Fruit fly (Drosophila melanogaster): ENCODE data around the gene DIP-gamma.

Gene DIP-gamma

DNA sequence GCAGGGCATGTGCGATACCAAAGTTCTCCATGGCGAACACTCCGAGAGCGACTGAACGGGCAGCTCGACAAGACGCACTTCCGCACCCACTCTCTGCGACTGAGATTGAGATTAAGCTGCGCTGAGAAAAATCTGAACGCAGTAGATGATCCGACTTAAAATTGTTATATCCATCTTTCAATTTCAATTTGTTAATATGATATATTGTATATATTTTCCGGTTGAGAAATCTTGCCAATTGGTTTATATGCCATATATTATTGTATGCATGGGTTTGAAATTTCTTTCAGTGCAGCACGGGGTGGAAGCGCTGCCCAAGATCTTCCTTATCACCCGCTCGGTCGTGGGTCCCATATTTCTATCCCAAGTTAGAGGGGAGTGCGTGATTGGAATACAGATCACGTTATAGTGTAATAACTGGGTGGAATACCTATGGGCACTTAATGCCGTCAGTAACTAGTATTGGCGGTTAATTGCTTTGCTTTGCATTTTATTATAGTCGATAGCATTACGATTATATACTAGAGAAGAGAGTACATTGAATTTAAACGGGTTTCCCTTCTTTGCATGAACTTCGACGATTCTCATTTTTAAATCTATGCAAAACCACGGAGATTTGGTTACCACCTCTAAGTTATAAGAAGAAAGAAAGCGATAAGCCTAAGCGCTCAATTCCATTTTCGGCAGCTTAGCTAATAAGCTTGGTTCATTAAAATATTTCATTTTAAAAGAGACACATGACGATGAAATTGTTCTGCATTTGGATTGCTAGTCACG lies 89.9 kb downstream of the DIP-gamma start, which contains the start of the genes Nepl19 and Nepl20 (continued):
- TF ChIP-seq Dp (GFP tag; optimal IDR thresholded peaks at IDR 0.05) (no peak), CG10209 (GFP tag; optimal IDR thresholded peaks at IDR 0.05) (peak; percentile 73), NFAT (GFP tag; IDR thresholded peaks at IDR 0.05) (peak; percentile 46; the same call in 1 of the 2 replicates), CG1792 (GFP tag; optimal IDR thresholded peaks at IDR 0.05) (peak; percentile 25), aop (GFP tag; IDR thresholded peaks at IDR 0.05) (no peak), insv (GFP tag; optimal IDR thresholded peaks at IDR 0.05) (no peak), slp2 (GFP tag; optimal IDR thresholded peaks at IDR 0.05) (no peak), CG14965 (GFP tag; optimal IDR thresholded peaks at IDR 0.05; ENCODE audit: borderline replicate concordance) (no peak), grn (GFP tag; optimal IDR thresholded peaks at IDR 0.05) (peak; percentile 23), nom (GFP tag; optimal IDR thresholded peaks at IDR 0.05) (peak; percentile 62), CG6791 (GFP tag; IDR thresholded peaks at IDR 0.05; ENCODE audit: partially characterized antibody) (no peak), Asciz (GFP tag; optimal IDR thresholded peaks at IDR 0.05) (peak; percentile 63), nmo (GFP tag; optimal IDR thresholded peaks at IDR 0.05) (peak; percentile 85), bcd (GFP tag; optimal IDR thresholded peaks at IDR 0.05) (peak; percentile 83)

DNA sequence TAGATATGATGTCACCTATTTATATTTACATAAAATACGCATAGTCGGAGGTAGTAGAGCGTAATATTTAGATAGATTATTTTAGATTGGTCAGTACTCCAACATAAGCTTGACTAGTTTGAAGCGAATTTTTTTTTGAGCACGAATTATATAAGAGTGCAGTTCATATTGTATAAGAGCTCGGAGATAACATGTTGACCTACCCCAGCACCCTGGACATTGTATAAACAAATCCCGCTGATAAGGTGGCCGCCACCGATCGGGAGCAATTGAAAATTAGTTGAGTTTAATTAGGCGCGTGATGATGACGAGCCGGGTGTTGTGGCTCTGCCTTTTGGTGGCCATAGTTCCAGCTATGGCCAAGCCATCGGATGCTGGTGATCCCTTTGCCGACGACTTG lies 94.8 kb downstream of the DIP-gamma start, which contains the start of gene Nepl18:
Gene Nepl18 (plus strand): TSS at position 277 of the 400 bp plus-strand sequence.
- TF ChIP-seq Adf1 (GFP tag; IDR thresholded peaks at IDR 0.05), result no peak
- no peak for TF ChIP-seq Poxn (GFP tag; IDR thresholded peaks at IDR 0.05)
- no peak for TF ChIP-seq slp2 (GFP tag; optimal IDR thresholded peaks at IDR 0.05)
- TF ChIP-seq cato (GFP tag; optimal IDR thresholded peaks at IDR 0.05; ENCODE audit: borderline replicate concordance), result no peak
- peak in 1 of 2 experiments; percentile 94 for TF ChIP-seq Pdp1 (GFP tag; optimal IDR thresholded peaks at IDR 0.05)

All from whole organism, embryonic.